Worm (Caenorhabditis elegans): ENCODE data around the gene ZK418.10.

ce11 chrIII:7087180-7087579 lies 3.3 kb downstream of the ZK418.10 start:
- no peak for TF ChIP-seq R02D3.7 (tag; optimal IDR thresholded peaks at IDR 0.05)
- TF ChIP-seq aly-2 (tag; optimal IDR thresholded peaks at IDR 0.05) = no peak
- no peak for TF ChIP-seq nhr-25 (tag; optimal IDR thresholded peaks at IDR 0.05)
- no peak for TF ChIP-seq snpc-4 (tag; optimal IDR thresholded peaks at IDR 0.05)
- no peak for TF ChIP-seq alr-1 (tag; optimal IDR thresholded peaks at IDR 0.05)
- TF ChIP-seq ceh-82 (tag; optimal IDR thresholded peaks at IDR 0.05) = no peak
- TF ChIP-seq ztf-11 (tag; optimal IDR thresholded peaks at IDR 0.05) = no peak
- TF ChIP-seq lin-13 (GFP tag; optimal IDR thresholded peaks at IDR 0.05) = no peak

Data from whole organism, L2 larva.